Worm (Caenorhabditis elegans) whole organism, early embryonic: ENCODE measurements around the gene D1014.7.

Experiments used
- B0310.2 ChIP-seq: sonication (generic microtip); optimal IDR thresholded peaks from 2 replicates; lab custom pipeline; 2016; ENCODE audit warnings: mild to moderate bottlenecking, missing genetic modification characterization, missing compliant biosample characterization
- aly-1 ChIP-seq: sonication (generic microtip); optimal IDR thresholded peaks from 2 replicates; lab custom pipeline; 2016; ENCODE audit warnings: missing genetic modification characterization, missing compliant biosample characterization
- ama-1 ChIP-seq: fragments of 150-350 bp; optimal IDR thresholded peaks from 2 replicates; lab custom pipeline; 2014
- ceh-13 ChIP-seq: fragments of 200-800 bp; sonication (Bioruptor generic); optimal IDR thresholded peaks from 2 replicates; lab custom pipeline; 2018; ENCODE audit warnings: mild to moderate bottlenecking, missing genetic modification characterization, missing compliant biosample characterization
- flt-1 ChIP-seq: fragments of 200-800 bp; sonication (Bioruptor generic); IDR thresholded peaks from 2 replicates; pipeline ENCODE4 v1.3.6; 2022; ENCODE audit warnings: missing genetic modification characterization, missing compliant biosample characterization
- hmg-4 ChIP-seq: fragments of 200-800 bp; sonication (Bioruptor generic); optimal IDR thresholded peaks from 2 replicates; lab custom pipeline; 2018; ENCODE audit warnings: mild to moderate bottlenecking, missing genetic modification characterization, missing compliant biosample characterization
- hnd-1 ChIP-seq: sonication (generic microtip); optimal IDR thresholded peaks from 2 replicates; lab custom pipeline; 2016; ENCODE audit warnings: missing genetic modification characterization, missing compliant biosample characterization
- sea-1 ChIP-seq: fragments of 200-800 bp; sonication (Bioruptor generic); conservative IDR thresholded peaks from 2 replicates; pipeline ENCODE4 v1.3.6; 2022; ENCODE audit warnings: missing genetic modification characterization, missing compliant biosample characterization
- tbx-11 ChIP-seq: fragments of 200-800 bp; sonication (Bioruptor generic); IDR thresholded peaks from 2 replicates; pipeline ENCODE4 v1.3.6; 2022; ENCODE audit warnings: missing genetic modification characterization, missing compliant biosample characterization
- tbx-37 ChIP-seq: fragments of 200-800 bp; sonication (Bioruptor generic); conservative IDR thresholded peaks from 2 replicates; pipeline ENCODE4 v1.3.6; 2022; ENCODE audit warnings: missing genetic modification reagents, missing genetic modification characterization, missing compliant biosample characterization
- tra-4 ChIP-seq: sonication (generic microtip); optimal IDR thresholded peaks from 2 replicates; lab custom pipeline; 2017; ENCODE audit warnings: missing genetic modification characterization, missing compliant biosample characterization

DNA sequence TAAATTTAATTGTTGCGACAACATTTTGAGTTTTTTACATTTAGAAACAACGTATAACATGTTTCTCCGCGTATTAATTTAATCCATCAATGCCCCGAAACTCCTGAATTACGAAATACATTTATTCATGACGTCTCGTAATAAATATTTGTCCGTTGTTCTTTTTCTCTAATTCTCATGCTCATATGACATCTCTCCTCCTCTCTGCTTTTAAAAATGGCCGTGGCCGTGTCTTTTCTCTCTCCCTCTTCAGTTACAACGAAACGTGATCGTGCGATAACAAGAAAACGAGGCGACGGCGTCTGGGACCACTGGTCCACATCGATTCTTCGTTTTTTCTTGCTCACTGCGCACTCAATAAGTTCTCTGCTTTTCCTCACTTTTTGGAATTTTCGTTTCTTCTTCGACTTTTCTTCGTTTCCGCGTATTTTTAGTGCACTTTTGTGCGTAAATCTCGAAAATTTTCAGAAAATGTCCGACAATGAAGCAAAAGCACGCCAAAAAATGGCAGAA lies 12.1 kb downstream of the D1014.7 start, which contains the start of gene snap-1:
- TF ChIP-seq ama-1 (lab: Kevin White, UChicago) (no peak), tra-4 (tag; lab: Kevin White, UChicago) (no peak), hnd-1 (tag; lab: Kevin White, UChicago) (no peak), sea-1 (GFP tag; lab: Robert Waterston, UW) (no peak), aly-1 (tag; lab: Kevin White, UChicago) (no peak), ceh-13 (GFP tag; lab: Kevin White, UChicago) (no peak), B0310.2 (tag; lab: Kevin White, UChicago) (no peak), hmg-4 (GFP tag; lab: Kevin White, UChicago) (no peak), flt-1 (no peak), tbx-37 (GFP tag; lab: Robert Waterston, UW) (no peak), tbx-11 (GFP tag; lab: Robert Waterston, UW) (no peak)
